Fruit fly (Drosophila melanogaster) whole organism, embryonic: ENCODE results near the gene Rab19.

Experiments used
- Ada2b ChIP-seq: fragments of 200-800 bp; sonication (Bioruptor generic); IDR thresholded peaks from 2 replicates; pipeline ENCODE4 v1.3.6; 2022; ENCODE audit warnings: missing biosample characterization, missing genetic modification characterization
- Atf6 ChIP-seq: fragments of 200-800 bp; sonication (Bioruptor generic); IDR thresholded peaks from 2 replicates; pipeline ENCODE4 v1.3.6; 2022; ENCODE audit warnings: missing biosample characterization, missing genetic modification characterization
- BEAF-32 ChIP-seq: fragments of 200-800 bp; sonication (Bioruptor generic); optimal IDR thresholded peaks from 3 replicates; lab custom pipeline; 2017; ENCODE audit warnings: missing biosample characterization, missing genetic modification characterization, mild to moderate bottlenecking, moderate library complexity, missing genetic modification reagents
- BtbVII ChIP-seq: fragments of 200-800 bp; sonication (Bioruptor generic); optimal IDR thresholded peaks from 3 replicates; lab custom pipeline; 2017; ENCODE audit warnings: missing biosample characterization, mild to moderate bottlenecking, missing genetic modification characterization
- CG10959 ChIP-seq: fragments of 200-800 bp; sonication (Bioruptor generic); IDR thresholded peaks from 2 replicates; pipeline ENCODE4 v1.3.6; 2022; ENCODE audit warnings: missing biosample characterization, missing genetic modification characterization
- CG12942 ChIP-seq: fragments of 200-800 bp; sonication (Bioruptor generic); optimal IDR thresholded peaks from 3 replicates; lab custom pipeline; 2016; ENCODE audit warnings: missing biosample characterization, missing genetic modification characterization
- CG16779 ChIP-seq: fragments of 200-800 bp; sonication (Bioruptor generic); IDR thresholded peaks from 2 replicates; pipeline ENCODE4 v1.3.6; 2022; ENCODE audit warnings: missing biosample characterization, missing genetic modification characterization
- CG16863 ChIP-seq: fragments of 200-800 bp; sonication (Bioruptor generic); optimal IDR thresholded peaks from 3 replicates; lab custom pipeline; 2016; ENCODE audit warnings: missing biosample characterization, missing genetic modification characterization
- CG17359 ChIP-seq: fragments of 200-800 bp; sonication (Bioruptor generic); optimal IDR thresholded peaks from 3 replicates; lab custom pipeline; 2018; ENCODE audit warnings: missing biosample characterization, mild to moderate bottlenecking, missing genetic modification characterization, moderate library complexity
- CG18619 ChIP-seq: fragments of 200-800 bp; sonication (Bioruptor generic); optimal IDR thresholded peaks from 3 replicates; lab custom pipeline; 2017; ENCODE audit warnings: missing biosample characterization, mild to moderate bottlenecking, missing genetic modification characterization
- CG2678 ChIP-seq: fragments of 200-800 bp; sonication (Bioruptor generic); optimal IDR thresholded peaks from 3 replicates; lab custom pipeline; 2019; ENCODE audit warnings: missing biosample characterization, mild to moderate bottlenecking, missing genetic modification characterization, moderate library complexity
- CG2875 ChIP-seq: fragments of 200-800 bp; sonication (Bioruptor generic); optimal IDR thresholded peaks from 2 replicates; lab custom pipeline; 2017; ENCODE audit warnings: missing biosample characterization, mild to moderate bottlenecking, missing genetic modification characterization, missing genetic modification reagents
- CG31365 ChIP-seq: fragments of 200-800 bp; sonication (Bioruptor generic); optimal IDR thresholded peaks from 2 replicates; lab custom pipeline; 2018; ENCODE audit warnings: missing biosample characterization, mild to moderate bottlenecking, missing genetic modification characterization
- CG4854 ChIP-seq: fragments of 200-800 bp; sonication (Bioruptor generic); optimal IDR thresholded peaks from 2 replicates; lab custom pipeline; 2016; ENCODE audit warnings: missing biosample characterization, missing genetic modification characterization, inconsistent platforms
- CG6791 ChIP-seq: fragments of 200-800 bp; sonication (Bioruptor generic); IDR thresholded peaks from 3 replicates; pipeline ENCODE4 v1.3.6; 2022; ENCODE audit warnings: missing biosample characterization, missing genetic modification characterization; ENCODE audit not compliant: partially characterized antibody
- CG7271 ChIP-seq: fragments of 200-800 bp; sonication (Bioruptor generic); optimal IDR thresholded peaks from 2 replicates; lab custom pipeline; 2018; ENCODE audit warnings: missing biosample characterization, mild to moderate bottlenecking, missing genetic modification characterization, moderate library complexity
- CG8924 ChIP-seq: fragments of 200-800 bp; optimal IDR thresholded peaks from 3 replicates; lab custom pipeline; 2019; ENCODE audit warnings: missing biosample characterization, mild to moderate bottlenecking, missing genetic modification characterization, moderate library complexity
- CG9876 ChIP-seq: fragments of 200-800 bp; sonication (Bioruptor generic); optimal IDR thresholded peaks from 2 replicates; lab custom pipeline; 2016; ENCODE audit warnings: missing biosample characterization, missing genetic modification characterization
- D19B ChIP-seq: fragments of 200-800 bp; sonication (Bioruptor generic); optimal IDR thresholded peaks from 2 replicates; lab custom pipeline; 2017; ENCODE audit warnings: missing biosample characterization, mild to moderate bottlenecking, missing genetic modification characterization
- Elba2 ChIP-seq: fragments of 200-800 bp; sonication (Bioruptor generic); optimal IDR thresholded peaks from 3 replicates; lab custom pipeline; 2016; ENCODE audit warnings: missing biosample characterization, missing genetic modification characterization
- HLH4C ChIP-seq: fragments of 200-800 bp; sonication (Bioruptor generic); IDR thresholded peaks from 3 replicates; pipeline ENCODE4 v1.3.6; 2022; ENCODE audit warnings: missing biosample characterization, missing genetic modification characterization; ENCODE audit not compliant: partially characterized antibody
- Hr39 ChIP-seq: fragments of >200 bp; optimal IDR thresholded peaks from 2 replicates; lab custom pipeline; 2017
- Hr78 ChIP-seq, 2 experiments: fragments of 200-800 bp in 1 of 2; fragments of >200 bp in 1 of 2; sonication (Bioruptor generic) in 1 of 2; optimal IDR thresholded peaks; 2 replicates each; lab custom pipeline; 2017 to 2019; ENCODE audit warnings: missing biosample characterization in 2 of 2, missing genetic modification characterization in 2 of 2, mild to moderate bottlenecking in 1 of 2, moderate library complexity in 1 of 2
- Lim3 ChIP-seq: fragments of 200-800 bp; sonication (Bioruptor generic); IDR thresholded peaks from 2 replicates; pipeline ENCODE4 v1.3.6; 2022; ENCODE audit warnings: missing biosample characterization, missing genetic modification characterization
- MBD-R2 ChIP-seq: fragments of 200-800 bp; sonication (Bioruptor generic); IDR thresholded peaks from 2 replicates; pipeline ENCODE4 v1.3.6; 2022; ENCODE audit warnings: missing biosample characterization, missing genetic modification characterization
- Scr ChIP-seq: fragments of 200-800 bp; sonication (Bioruptor generic); IDR thresholded peaks from 2 replicates; pipeline ENCODE4 v1.3.6; 2022; ENCODE audit warnings: missing biosample characterization, missing genetic modification characterization; ENCODE audit not compliant: partially characterized antibody
- Spps ChIP-seq: fragments of 200-800 bp; sonication (Bioruptor generic); optimal IDR thresholded peaks from 2 replicates; lab custom pipeline; 2018; ENCODE audit warnings: missing biosample characterization, mild to moderate bottlenecking, missing genetic modification characterization
- Tbp ChIP-seq: fragments of >200 bp; optimal IDR thresholded peaks from 2 replicates; lab custom pipeline; 2018; ENCODE audit warnings: missing biosample characterization, missing genetic modification characterization
- ato ChIP-seq: fragments of 200-800 bp; sonication (Bioruptor generic); IDR thresholded peaks from 2 replicates; pipeline ENCODE4 v1.3.6; 2022; ENCODE audit warnings: missing biosample characterization, missing genetic modification characterization; ENCODE audit not compliant: partially characterized antibody
- chif ChIP-seq, 2 experiments: fragments of 200-800 bp; sonication (Bioruptor generic); optimal IDR thresholded peaks; 3 replicates each; lab custom pipeline; 2016; ENCODE audit warnings: missing biosample characterization in 2 of 2, missing genetic modification characterization in 2 of 2
- crc ChIP-seq: fragments of 200-800 bp; sonication (Bioruptor generic); optimal IDR thresholded peaks from 2 replicates; lab custom pipeline; 2016; ENCODE audit warnings: missing biosample characterization, missing genetic modification characterization
- dm ChIP-seq: fragments of 200-800 bp; sonication (Bioruptor generic); optimal IDR thresholded peaks from 3 replicates; lab custom pipeline; 2016; ENCODE audit warnings: missing biosample characterization, missing genetic modification characterization
- dpn ChIP-seq, 2 experiments: fragments of 200-800 bp; sonication (Bioruptor generic); optimal IDR thresholded peaks; 3 replicates each; lab custom pipeline; 2016; ENCODE audit warnings: missing biosample characterization in 2 of 2, missing genetic modification characterization in 2 of 2
- gsb-n ChIP-seq: fragments of 200-800 bp; sonication (Bioruptor generic); optimal IDR thresholded peaks from 3 replicates; lab custom pipeline; 2018; ENCODE audit warnings: missing biosample characterization, mild to moderate bottlenecking, missing genetic modification characterization
- jigr1 ChIP-seq: fragments of 200-800 bp; sonication (Bioruptor generic); IDR thresholded peaks from 3 replicates; pipeline ENCODE4 v1.3.6; 2022; ENCODE audit warnings: missing biosample characterization, missing genetic modification characterization
- klu ChIP-seq: fragments of 200-800 bp; sonication (Bioruptor generic); IDR thresholded peaks from 2 replicates; pipeline ENCODE4 v1.3.6; 2022; ENCODE audit warnings: missing biosample characterization, missing genetic modification characterization
- odd ChIP-seq: fragments of 200-800 bp; sonication (Bioruptor generic); optimal IDR thresholded peaks from 2 replicates; lab custom pipeline; 2017; ENCODE audit warnings: missing biosample characterization, mild to moderate bottlenecking, missing genetic modification characterization
- peb ChIP-seq: fragments of 200-800 bp; sonication (Bioruptor generic); IDR thresholded peaks from 2 replicates; pipeline ENCODE4 v1.3.6; 2022; ENCODE audit warnings: missing biosample characterization, missing genetic modification characterization
- prd ChIP-seq, 3 experiments: fragments of >200 bp in 2 of 3; fragments of 200-800 bp in 1 of 3; sonication (Bioruptor generic) in 1 of 3; optimal IDR thresholded peaks in 2 of 3; IDR thresholded peaks in 1 of 3; 2 replicates in 2 of 3; 3 replicates in 1 of 3; pipeline versions ENCODE4 v1.3.6 to Lab custom; 2017 to 2022; ENCODE audit warnings: missing biosample characterization in 1 of 3, missing genetic modification characterization in 1 of 3
- pros ChIP-seq: fragments of 200-800 bp; sonication (Bioruptor generic); optimal IDR thresholded peaks from 3 replicates; lab custom pipeline; 2019; ENCODE audit warnings: missing biosample characterization, mild to moderate bottlenecking, missing genetic modification characterization, moderate library complexity
- rib ChIP-seq: fragments of 200-800 bp; sonication (Bioruptor generic); IDR thresholded peaks from 2 replicates; pipeline ENCODE4 v1.3.6; 2022; ENCODE audit warnings: missing biosample characterization, missing genetic modification characterization
- ro ChIP-seq: fragments of 200-800 bp; sonication (Bioruptor generic); IDR thresholded peaks from 2 replicates; pipeline ENCODE4 v1.3.6; 2022; ENCODE audit warnings: missing biosample characterization, missing genetic modification characterization
- shn ChIP-seq: fragments of 200-800 bp; sonication (Bioruptor generic); optimal IDR thresholded peaks from 3 replicates; lab custom pipeline; 2016; ENCODE audit warnings: missing biosample characterization, missing genetic modification characterization
- sima ChIP-seq: fragments of 200-800 bp; sonication (Bioruptor generic); optimal IDR thresholded peaks from 2 replicates; lab custom pipeline; 2016; ENCODE audit warnings: missing biosample characterization, missing genetic modification characterization
- sqz ChIP-seq: fragments of 200-800 bp; sonication (Bioruptor generic); optimal IDR thresholded peaks from 3 replicates; lab custom pipeline; 2018; ENCODE audit warnings: missing biosample characterization, mild to moderate bottlenecking, missing genetic modification characterization
- stc ChIP-seq: fragments of 200-800 bp; sonication (Bioruptor generic); IDR thresholded peaks from 2 replicates; pipeline ENCODE4 v1.3.6; 2022; ENCODE audit warnings: missing biosample characterization, missing genetic modification characterization
- tap ChIP-seq: fragments of 200-800 bp; optimal IDR thresholded peaks from 3 replicates; lab custom pipeline; 2019; ENCODE audit warnings: missing biosample characterization, mild to moderate bottlenecking, missing genetic modification characterization, moderate library complexity

The Rab19 gene

dm6 chr3L:8338921-8339320 lies 42.1 kb downstream of the Rab19 start, which contains the start of gene Pex2 (continued):
- no peak for TF ChIP-seq CG10959 (GFP tag; lab: Robert Waterston, UW)
- peak; percentile 50 for TF ChIP-seq BEAF-32 (GFP tag; lab: Kevin White, UChicago)
- TF ChIP-seq ato (GFP tag; lab: Robert Waterston, UW), result no peak
- no peak for TF ChIP-seq BtbVII
- TF ChIP-seq CG6791 (GFP tag; lab: Robert Waterston, UW), result 0 out of 3 replicates have a peak, but pooled peaks have one; percentile 56
- peak in 1 of 2 experiments; percentile 60 for TF ChIP-seq Hr78 (GFP tag; optimal IDR thresholded peaks at IDR 0.05; lab: Kevin White, UChicago)
- TF ChIP-seq HLH4C (GFP tag; lab: Robert Waterston, UW), result peak; percentile 37; the same call in 1 of the 3 replicates
- peak; percentile 39; the same call in 1 of the 2 replicates for TF ChIP-seq MBD-R2 (GFP tag; lab: Robert Waterston, UW)
- no peak for TF ChIP-seq Lim3 (GFP tag; lab: Robert Waterston, UW)
- TF ChIP-seq pros (GFP tag; lab: Kevin White, UChicago), result no peak
- peak; percentile 56 for TF ChIP-seq Scr (GFP tag; lab: Robert Waterston, UW)
- TF ChIP-seq Ada2b, result no peak

- TF ChIP-seq stc, result peak; percentile 42; the same call in 1 of the 2 replicates
- TF ChIP-seq tap (tag; lab: Kevin White, UChicago), result peak; percentile 11
- no peak for TF ChIP-seq D19B (GFP tag; lab: Kevin White, UChicago)
- TF ChIP-seq Scr (GFP tag; lab: Robert Waterston, UW), result peak; percentile 48
- no peak for TF ChIP-seq peb (GFP tag; lab: Robert Waterston, UW)
- TF ChIP-seq Spps, result no peak
- no peak for TF ChIP-seq Tbp (GFP tag; lab: Kevin White, UChicago)
- no peak for TF ChIP-seq jigr1 (GFP tag; lab: Robert Waterston, UW)
- TF ChIP-seq CG31365, result no peak
- TF ChIP-seq BEAF-32 (GFP tag; lab: Kevin White, UChicago), result peak; percentile 43
- peak; percentile 18 for TF ChIP-seq CG9876
- TF ChIP-seq gsb-n (tag; lab: Kevin White, UChicago), result peak; percentile 29
- TF ChIP-seq sima (GFP tag; lab: Kevin White, UChicago), result no peak
- peak; percentile 49 for TF ChIP-seq CG8924 (tag; lab: Kevin White, UChicago)
- TF ChIP-seq CG2678, result no peak
- TF ChIP-seq klu, result no peak
- peak; percentile 43 for TF ChIP-seq dm (GFP tag; lab: Kevin White, UChicago)
- TF ChIP-seq Hr39 (lab: Kevin White, UChicago), result no peak
- TF ChIP-seq CG4854, result peak; percentile 48
- TF ChIP-seq odd, result no peak
- peak; percentile 46 for TF ChIP-seq CG16863 (GFP tag; lab: Kevin White, UChicago)
- peak; percentile 47 for TF ChIP-seq shn (GFP tag; lab: Kevin White, UChicago)
- no peak for TF ChIP-seq prd (optimal IDR thresholded peaks at IDR 0.05; lab: Kevin White, UChicago)
- peak; percentile 59 for TF ChIP-seq prd (GFP tag; IDR thresholded peaks at IDR 0.05; lab: Robert Waterston, UW)
- TF ChIP-seq CG12942 (GFP tag; lab: Kevin White, UChicago), result peak; percentile 40
- TF ChIP-seq CG17359 (tag; lab: Kevin White, UChicago), result peak; percentile 26
- no peak for TF ChIP-seq CG2875
- peak; percentile 12 for TF ChIP-seq Elba2 (GFP tag; lab: Kevin White, UChicago)
- TF ChIP-seq ro (GFP tag; lab: Robert Waterston, UW), result no peak
- TF ChIP-seq sqz (GFP tag; lab: Kevin White, UChicago), result no peak
- TF ChIP-seq chif (GFP tag; optimal IDR thresholded peaks at IDR 0.05; lab: Kevin White, UChicago), result peak; percentile 51 to 60
- TF ChIP-seq CG16779 (GFP tag; lab: Robert Waterston, UW), result no peak
- TF ChIP-seq crc (GFP tag; lab: Kevin White, UChicago), result peak; percentile 35
- TF ChIP-seq Atf6 (GFP tag; lab: Robert Waterston, UW), result peak; percentile 34; the same call in 1 of the 2 replicates
- TF ChIP-seq CG18619 (GFP tag; lab: Kevin White, UChicago), result peak; percentile 64
- peak; percentile 43 to 52 for TF ChIP-seq dpn (GFP tag; optimal IDR thresholded peaks at IDR 0.05; lab: Kevin White, UChicago)
- TF ChIP-seq rib, result peak; percentile 89
- TF ChIP-seq CG7271 (tag; lab: Kevin White, UChicago), result peak; percentile 31
Measured at dm6 chr3L:8340264-8341095, 43.7 kb downstream of the Rab19 start, which contains the start of the genes Prim1 and CG7083. Prim1 (plus strand) TSS chr3L:8340314. CG7083 (plus strand) TSS chr3L:8340785.
